Fruit fly (Drosophila melanogaster) Kc167 (cell line): Measurements from ENCODE around the gene Pgant4.

Experiments used
- Myc ChIP-seq: fragments of >200 bp; optimal IDR thresholded peaks from 2 replicates; lab custom pipeline; 2017; ENCODE audit warnings: missing external identifiers
- Sin3A ChIP-seq: fragments of >200 bp; optimal IDR thresholded peaks from 2 replicates; lab custom pipeline; 2018; ENCODE audit warnings: missing external identifiers
- h ChIP-seq: fragments of >200 bp; optimal IDR thresholded peaks from 3 replicates; lab custom pipeline; 2018; ENCODE audit warnings: missing external identifiers
- insv ChIP-seq: fragments of >200 bp; optimal IDR thresholded peaks from 3 replicates; lab custom pipeline; 2018; ENCODE audit warnings: missing external identifiers
- psq ChIP-seq: fragments of >200 bp; optimal IDR thresholded peaks from 2 replicates; lab custom pipeline; 2017; ENCODE audit warnings: missing external identifiers
- ttk ChIP-seq: sonication (Bioruptor generic); optimal IDR thresholded peaks from 2 replicates; lab custom pipeline; 2017; ENCODE audit warnings: missing external identifiers

Pgant4 gene

dm6 chr2L:3472242-3472641 lies at the start of gene Pgant4:
Gene Pgant4, plus strand, starts transcription at chr2L:3472603.
- TF ChIP-seq Sin3A (no peak), insv (lab: Kevin White, UChicago) (no peak), psq (lab: Kevin White, UChicago) (no peak), h (lab: Kevin White, UChicago) (no peak), ttk (lab: Kevin White, UChicago) (no peak)

DNA sequence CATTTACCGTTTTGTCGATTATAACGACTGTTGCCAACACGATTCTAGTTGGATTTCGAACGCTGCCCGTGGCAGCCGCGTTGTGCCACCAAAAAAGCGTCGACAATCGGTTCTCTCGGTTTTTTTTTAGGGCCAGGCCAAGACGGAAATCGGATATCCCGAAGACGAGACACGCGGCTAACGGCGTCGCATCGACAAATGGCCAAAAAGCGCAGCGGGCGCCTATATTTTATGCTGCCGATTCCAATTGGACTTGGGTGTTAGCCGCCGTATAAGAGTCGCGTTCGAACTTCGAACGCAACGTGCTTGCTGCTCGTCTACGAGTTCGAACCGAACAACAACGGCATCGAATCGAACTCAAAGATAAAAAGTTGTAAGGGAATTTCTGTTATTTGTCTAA lies 49.6 kb upstream of the Pgant4 start:
- no peak for TF ChIP-seq h (lab: Kevin White, UChicago)
- no peak for TF ChIP-seq Myc (lab: Kevin White, UChicago)

- TF ChIP-seq insv (lab: Kevin White, UChicago) (no peak), h (lab: Kevin White, UChicago) (no peak), Sin3A (no peak), psq (lab: Kevin White, UChicago) (no peak)
Measured at dm6 chr2L:3425947-3426346, 46.5 kb upstream of the Pgant4 start.

DNA sequence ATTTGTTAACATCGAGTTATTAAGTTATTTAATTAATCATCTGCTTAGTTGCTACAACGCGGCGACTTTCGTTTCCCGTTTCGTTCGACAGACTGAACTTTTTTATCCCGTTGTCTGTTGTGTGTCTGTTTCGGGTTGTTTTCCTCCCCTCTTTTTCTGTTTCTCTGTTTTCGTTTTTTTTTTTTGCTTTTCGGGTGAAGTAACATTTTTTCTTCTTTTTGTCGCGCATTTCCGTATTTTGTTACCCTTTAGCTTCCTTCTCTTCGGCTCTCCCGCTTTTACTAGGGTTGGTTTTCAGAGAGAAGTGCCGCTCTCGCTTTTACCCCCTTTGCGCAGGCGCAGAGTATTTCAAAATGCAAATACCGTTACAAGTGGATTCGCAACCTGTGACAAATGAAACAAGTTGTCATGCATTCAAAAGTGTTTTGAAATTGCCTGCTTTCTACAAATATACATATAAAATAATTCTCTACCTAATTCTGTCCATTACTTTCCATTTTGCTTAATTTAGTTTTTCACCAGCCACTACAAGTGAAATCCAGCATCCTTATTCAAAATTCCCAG lies 45.7 kb upstream of the Pgant4 start, which contains the start of gene Pgant2:
TSS of gene Pgant2 (minus strand) at position 51 of the 564 bp plus-strand sequence.
- TF ChIP-seq Sin3A (no peak), ttk (lab: Kevin White, UChicago) (no peak), Myc (lab: Kevin White, UChicago) (no peak), h (lab: Kevin White, UChicago) (no peak), insv (lab: Kevin White, UChicago) (no peak), psq (lab: Kevin White, UChicago) (no peak)

DNA sequence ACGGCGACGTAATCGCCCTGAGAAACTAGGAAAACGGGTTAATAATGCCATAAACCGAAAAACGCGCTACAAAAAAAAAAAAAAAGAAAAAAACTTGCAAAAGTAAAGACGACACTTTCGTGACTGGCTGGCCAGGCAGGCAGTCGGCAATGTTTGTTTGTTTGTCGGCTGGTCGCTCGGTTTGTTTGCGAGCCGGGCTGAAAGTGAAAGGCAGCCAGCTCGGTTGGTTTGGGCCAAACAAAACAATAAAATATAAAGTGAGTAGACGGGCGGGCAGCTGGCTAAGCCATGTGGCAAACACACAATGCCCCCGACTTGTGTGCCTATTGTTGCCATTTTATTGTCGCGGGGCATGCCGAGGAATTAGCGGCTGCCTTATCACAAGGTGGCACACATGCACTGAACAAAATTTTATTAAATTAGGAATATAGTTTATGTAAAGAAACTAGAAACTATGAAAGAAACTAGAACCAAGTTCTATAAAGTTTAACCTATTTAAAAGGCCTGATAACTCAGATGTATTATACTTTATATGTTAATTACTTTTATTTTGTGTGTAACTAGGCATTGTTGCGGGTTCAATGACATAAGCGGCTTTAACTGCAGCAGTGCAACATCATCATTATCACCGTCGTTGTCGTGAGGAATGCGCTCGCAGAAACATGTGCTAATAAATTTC lies 43.8 kb upstream of the Pgant4 start:
- TF ChIP-seq psq (lab: Kevin White, UChicago) (no peak), insv (lab: Kevin White, UChicago) (no peak), h (lab: Kevin White, UChicago) (no peak), ttk (lab: Kevin White, UChicago) (no peak), Myc (lab: Kevin White, UChicago) (no peak), Sin3A (no peak)

DNA sequence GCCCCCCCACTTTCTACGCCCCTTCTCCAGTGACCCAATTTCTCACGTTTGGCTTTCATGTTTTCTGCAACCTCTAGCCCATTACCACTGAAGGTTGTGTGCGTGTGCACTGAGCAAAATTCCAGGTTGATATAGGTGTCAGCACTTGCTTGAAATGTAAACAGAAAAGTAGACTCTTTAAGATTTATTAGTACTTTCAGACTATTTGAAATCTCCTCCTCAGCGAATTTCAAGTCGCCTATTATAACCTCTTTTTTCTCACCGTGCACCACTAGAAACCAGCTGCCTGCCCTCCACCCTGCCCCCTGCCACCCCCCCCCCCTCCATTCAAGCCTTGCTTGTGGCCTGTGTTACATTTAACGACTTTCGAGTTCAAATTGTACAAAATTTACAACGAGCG lies 37.3 kb upstream of the Pgant4 start:
- no peak for TF ChIP-seq ttk (lab: Kevin White, UChicago)
- no peak for TF ChIP-seq Sin3A
- no peak for TF ChIP-seq psq (lab: Kevin White, UChicago)
- TF ChIP-seq Myc (lab: Kevin White, UChicago): no peak
- TF ChIP-seq h (lab: Kevin White, UChicago): no peak
- no peak for TF ChIP-seq insv (lab: Kevin White, UChicago)

DNA sequence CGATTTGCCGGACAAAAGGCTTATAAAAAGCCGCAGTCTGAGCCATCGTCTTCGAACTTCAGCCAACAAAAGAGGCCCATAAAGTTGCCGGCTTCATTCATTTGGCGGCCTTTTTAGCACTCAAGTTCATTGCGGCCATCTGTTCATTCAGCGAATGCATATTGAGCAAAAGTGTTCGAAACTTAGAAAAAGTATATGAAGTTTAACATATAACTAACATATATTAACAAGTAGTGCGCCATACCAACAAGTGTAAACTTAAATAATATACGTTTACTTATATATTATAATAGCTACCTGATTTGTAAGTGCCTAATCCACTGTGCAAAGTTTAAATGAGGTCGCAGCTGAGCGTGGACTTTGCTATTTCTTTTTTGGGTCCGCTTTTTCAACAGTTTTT lies 36.1 kb upstream of the Pgant4 start:
- TF ChIP-seq psq (lab: Kevin White, UChicago): no peak
- TF ChIP-seq h (lab: Kevin White, UChicago): no peak
- TF ChIP-seq insv (lab: Kevin White, UChicago): no peak
- TF ChIP-seq Sin3A: no peak
- no peak for TF ChIP-seq ttk (lab: Kevin White, UChicago)
- no peak for TF ChIP-seq Myc (lab: Kevin White, UChicago)

dm6 chr2L:3437068-3437467 lies 35.3 kb upstream of the Pgant4 start:
- no peak for TF ChIP-seq h (lab: Kevin White, UChicago)
- TF ChIP-seq Myc (lab: Kevin White, UChicago): no peak
- no peak for TF ChIP-seq insv (lab: Kevin White, UChicago)
- TF ChIP-seq Sin3A: no peak
- TF ChIP-seq ttk (lab: Kevin White, UChicago): no peak
- TF ChIP-seq psq (lab: Kevin White, UChicago): no peak

DNA sequence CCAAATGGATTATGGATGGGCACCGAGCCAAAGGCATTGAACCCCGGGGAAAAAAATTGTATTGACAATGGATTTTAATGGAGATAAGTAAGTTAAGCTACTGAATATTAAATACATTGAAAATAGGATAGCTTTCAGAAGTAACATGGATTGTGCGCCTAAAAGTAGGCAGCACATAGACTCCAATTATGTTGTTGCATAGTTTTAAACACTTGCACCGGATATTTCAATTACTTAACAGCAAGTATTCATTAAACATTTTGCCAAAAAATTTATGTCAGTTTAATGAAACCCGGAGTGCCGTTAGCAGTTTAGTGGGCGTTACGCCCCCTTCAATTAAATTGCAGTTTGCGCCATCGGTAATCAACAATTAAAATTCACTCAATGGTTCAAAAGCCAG lies 34.3 kb upstream of the Pgant4 start:
- TF ChIP-seq Myc (lab: Kevin White, UChicago) (no peak), insv (lab: Kevin White, UChicago) (no peak), Sin3A (no peak), h (lab: Kevin White, UChicago) (no peak), ttk (lab: Kevin White, UChicago) (no peak), psq (lab: Kevin White, UChicago) (no peak)

DNA sequence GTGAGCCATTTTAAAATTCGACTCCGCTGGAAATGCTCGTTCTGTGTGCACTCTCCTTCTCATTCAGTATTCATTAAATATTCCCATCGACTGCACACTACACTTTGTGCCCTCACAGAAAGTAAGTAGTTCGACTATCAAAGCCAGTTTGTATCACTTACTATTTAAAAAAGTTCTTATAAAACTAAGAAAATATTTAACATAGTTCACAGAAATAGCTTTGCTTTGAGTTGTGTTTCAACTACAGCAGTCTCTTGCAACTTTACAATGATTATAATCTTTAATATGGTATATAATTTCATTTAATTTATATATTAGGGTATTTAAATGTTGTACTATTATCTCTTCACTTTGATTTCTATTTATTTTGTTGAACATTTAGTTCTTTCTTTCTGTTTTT lies 32.9 kb upstream of the Pgant4 start:
- no peak for TF ChIP-seq insv (lab: Kevin White, UChicago)
- no peak for TF ChIP-seq Myc (lab: Kevin White, UChicago)
- TF ChIP-seq ttk (lab: Kevin White, UChicago): no peak
- TF ChIP-seq Sin3A: no peak
- no peak for TF ChIP-seq psq (lab: Kevin White, UChicago)
- TF ChIP-seq h (lab: Kevin White, UChicago): no peak

DNA sequence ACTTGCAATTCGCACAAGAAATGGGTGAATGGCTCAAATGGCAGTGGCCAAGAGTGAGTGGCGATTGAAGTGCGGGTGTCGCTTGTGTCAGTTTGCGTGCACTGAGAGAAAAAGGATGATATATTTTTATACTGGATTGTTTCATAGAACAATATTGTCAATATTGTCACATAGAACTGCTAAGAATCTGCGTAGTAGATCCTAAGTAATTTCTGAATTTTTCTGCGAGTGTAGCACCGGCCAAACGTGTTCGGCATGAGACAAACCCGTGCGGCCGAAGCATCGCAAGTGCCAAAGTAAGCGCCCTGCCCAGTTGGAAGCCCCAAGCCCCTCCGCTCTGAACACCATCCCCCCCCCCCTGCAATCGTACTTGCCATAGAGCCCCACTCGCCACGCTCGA lies 32.1 kb upstream of the Pgant4 start:
- TF ChIP-seq insv (lab: Kevin White, UChicago) (no peak), psq (lab: Kevin White, UChicago) (no peak), ttk (lab: Kevin White, UChicago) (no peak), Sin3A (no peak), Myc (lab: Kevin White, UChicago) (no peak), h (lab: Kevin White, UChicago) (no peak)

DNA sequence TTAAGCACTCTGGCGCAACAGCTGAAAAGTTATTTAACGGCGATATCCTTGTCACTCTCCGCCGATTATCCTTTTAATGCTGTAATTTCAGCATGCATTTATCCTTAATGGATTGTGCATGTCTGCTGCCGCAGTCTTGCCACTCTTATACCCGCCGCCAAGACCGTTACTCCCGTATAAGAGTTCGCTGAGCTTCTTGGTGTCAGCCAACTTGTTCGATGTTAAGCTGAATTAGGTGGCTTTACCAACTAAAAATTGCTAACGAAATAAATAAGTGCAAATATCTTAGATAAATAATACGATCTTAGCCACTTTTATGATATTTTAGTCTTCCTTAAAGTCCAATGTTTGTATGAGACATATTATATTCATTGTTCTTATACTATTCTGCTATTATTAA lies 31.2 kb upstream of the Pgant4 start:
- TF ChIP-seq ttk (lab: Kevin White, UChicago): no peak
